ENCODE assay signal across 1 fruit fly cellular context in the genomic region with DNA sequence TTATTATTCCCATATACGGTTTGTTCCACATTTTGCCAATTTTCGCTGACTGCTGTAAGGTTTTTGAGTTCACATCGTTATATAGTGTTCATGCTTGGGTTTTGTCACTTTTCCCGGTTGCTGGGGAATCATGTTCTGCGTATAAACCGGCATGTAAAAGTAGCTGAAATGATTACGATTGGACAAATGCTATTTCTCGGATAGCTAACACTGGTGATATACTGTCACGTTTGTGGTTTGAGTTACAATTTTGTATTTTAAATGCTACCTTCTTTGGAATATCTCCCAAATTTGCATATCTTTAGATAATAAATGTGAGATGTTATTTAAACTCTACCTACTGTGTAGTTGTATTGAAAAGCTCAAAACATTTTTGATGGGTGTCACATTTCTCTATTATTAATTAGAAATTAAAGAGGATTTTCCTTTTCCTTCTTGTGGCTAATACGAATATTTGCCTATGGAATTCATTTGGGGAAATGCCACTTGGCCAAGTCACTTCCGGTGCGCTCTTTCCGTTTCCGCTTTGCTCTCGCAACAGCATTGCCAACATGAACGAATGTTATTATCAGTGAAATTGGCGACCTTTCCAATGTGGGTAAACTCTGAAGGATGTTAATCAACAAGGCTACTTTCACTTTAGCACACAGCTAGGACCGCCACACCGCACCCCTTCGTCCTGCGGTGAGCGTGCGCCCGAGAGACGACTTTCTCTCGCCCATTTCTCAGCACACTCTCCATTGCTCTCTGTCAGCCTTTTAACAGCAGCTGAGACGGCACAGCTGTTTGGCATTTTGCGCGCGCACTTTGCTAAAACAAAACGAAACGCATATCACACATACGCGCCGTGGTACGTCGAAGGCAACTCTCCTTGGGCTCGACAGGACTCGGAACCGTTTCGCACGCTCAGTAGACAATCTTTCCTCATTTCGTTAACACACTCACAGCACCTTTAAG.
A peak's percentile ranks its signal among the peaks of the same experiment; 100 is the strongest.
TF ChIP-seq lines count a peak whose summit lies in the region.

A gene (minus strand): TSS at position 51 of the 957 bp plus-strand sequence.
A gene (plus strand): TSS at position 907 of the 957 bp plus-strand sequence.
A gene (plus strand): TSS at position 907 of the 957 bp plus-strand sequence.

TF ChIP-seq in whole organism, embryonic, 481 proteins besides CTCF, POLR2A, EP300 and RAD21 (continued from another document and continues in another):
- TF ChIP-seq CG17328 (GFP tag; IDR thresholded peaks at IDR 0.05; lab: Robert Waterston, UW) (peak; percentile 53), CG7839 (tag; optimal IDR thresholded peaks at IDR 0.05; lab: Kevin White, UChicago) (peak; percentile 56), Lim3 (GFP tag; IDR thresholded peaks at IDR 0.05; lab: Robert Waterston, UW) (no peak), CG11504 (tag; optimal IDR thresholded peaks at IDR 0.05; lab: Kevin White, UChicago) (peak; percentile 57), CG3726 (GFP tag; IDR thresholded peaks at IDR 0.05; lab: Robert Waterston, UW) (no peak), CG13296 (GFP tag; optimal IDR thresholded peaks at IDR 0.05; lab: Kevin White, UChicago) (peak; percentile 90), CG11093 (GFP tag; IDR thresholded peaks at IDR 0.05; lab: Robert Waterston, UW) (no peak), phol (tag; optimal IDR thresholded peaks at IDR 0.05; lab: Kevin White, UChicago) (no peak), CG17912 (GFP tag; optimal IDR thresholded peaks at IDR 0.05; lab: Kevin White, UChicago) (peak; percentile 71), CG7271 (tag; optimal IDR thresholded peaks at IDR 0.05; lab: Kevin White, UChicago) (peak; percentile 2), ham (GFP tag; IDR thresholded peaks at IDR 0.05; lab: Robert Waterston, UW) (no peak), bigmax (GFP tag; optimal IDR thresholded peaks at IDR 0.05; lab: Kevin White, UChicago) (peak; percentile 57), ab (GFP tag; optimal IDR thresholded peaks at IDR 0.05; lab: Kevin White, UChicago) (no peak), crol (GFP tag; IDR thresholded peaks at IDR 0.05; lab: Robert Waterston, UW) (peak; percentile 25; the same call in 1 of the 2 replicates), Ptx1 (GFP tag; IDR thresholded peaks at IDR 0.05; lab: Robert Waterston, UW) (no peak), HLHmδ (GFP tag; optimal IDR thresholded peaks at IDR 0.05; lab: Kevin White, UChicago) (no peak), emc (GFP tag; optimal IDR thresholded peaks at IDR 0.05; lab: Kevin White, UChicago) (no peak), ara (GFP tag; IDR thresholded peaks at IDR 0.05; lab: Robert Waterston, UW) (no peak), CG8944 (GFP tag; optimal IDR thresholded peaks at IDR 0.05; lab: Kevin White, UChicago) (no peak), Scr (GFP tag; IDR thresholded peaks at IDR 0.05; lab: Robert Waterston, UW; ENCODE audit: partially characterized antibody) (no peak), Sox102F (GFP tag; optimal IDR thresholded peaks at IDR 0.05; lab: Kevin White, UChicago) (peak; percentile 18), Hsf (GFP tag; optimal IDR thresholded peaks at IDR 0.05; lab: Kevin White, UChicago) (peak; percentile 17), NfI (GFP tag; optimal IDR thresholded peaks at IDR 0.05; lab: Kevin White, UChicago) (peak; percentile 80), bowl (GFP tag; IDR thresholded peaks at IDR 0.05; lab: Robert Waterston, UW) (peak; percentile 42; the same call in 1 of the 2 replicates), cad (GFP tag; optimal IDR thresholded peaks at IDR 0.05; lab: Kevin White, UChicago) (no peak), mam (GFP tag; optimal IDR thresholded peaks at IDR 0.05; lab: Kevin White, UChicago) (no peak), HmgZ (tag; optimal IDR thresholded peaks at IDR 0.05; lab: Kevin White, UChicago) (peak; percentile 2), chm (GFP tag; IDR thresholded peaks at IDR 0.05; lab: Robert Waterston, UW) (no peak; the same call in 1 of the 2 replicates), pho (GFP tag; optimal IDR thresholded peaks at IDR 0.05; lab: Kevin White, UChicago) (no peak), Dll (GFP tag; IDR thresholded peaks at IDR 0.05; lab: Robert Waterston, UW; ENCODE audit: partially characterized antibody) (no peak), CG34376 (GFP tag; optimal IDR thresholded peaks at IDR 0.05; lab: Kevin White, UChicago) (peak; percentile 96), CrebB (tag; optimal IDR thresholded peaks at IDR 0.05; lab: Kevin White, UChicago) (peak; percentile 85), Tbp (GFP tag; optimal IDR thresholded peaks at IDR 0.05; lab: Kevin White, UChicago) (no peak), Med (GFP tag; lab: Kevin White, UChicago) (peak; percentile 92), vfl (GFP tag; optimal IDR thresholded peaks at IDR 0.05; lab: Kevin White, UChicago) (no peak), Doc2 (GFP tag; IDR thresholded peaks at IDR 0.05; lab: Robert Waterston, UW) (no peak), CG15601 (tag; optimal IDR thresholded peaks at IDR 0.05; lab: Kevin White, UChicago) (no peak), HHEX (GFP tag; optimal IDR thresholded peaks at IDR 0.05; lab: Kevin White, UChicago) (peak; percentile 78), Jarid2 (GFP tag; optimal IDR thresholded peaks at IDR 0.05; lab: Kevin White, UChicago) (peak; percentile 17), D19A (tag; optimal IDR thresholded peaks at IDR 0.05; lab: Kevin White, UChicago) (no peak), E2f2 (GFP tag; IDR thresholded peaks at IDR 0.05; lab: Robert Waterston, UW) (no peak; the same call in 1 of the 2 replicates), pros (GFP tag; optimal IDR thresholded peaks at IDR 0.05; lab: Kevin White, UChicago) (no peak), nerfin-2 (GFP tag; IDR thresholded peaks at IDR 0.05; lab: Robert Waterston, UW; ENCODE audit: partially characterized antibody) (no peak), zfh2 (GFP tag; optimal IDR thresholded peaks at IDR 0.05; lab: Kevin White, UChicago) (no peak), CG6683 (GFP tag; optimal IDR thresholded peaks at IDR 0.05; lab: Kevin White, UChicago) (peak; percentile 63), shn (GFP tag; optimal IDR thresholded peaks at IDR 0.05; lab: Kevin White, UChicago) (no peak), Pdp1 (GFP tag; optimal IDR thresholded peaks at IDR 0.05; lab: Kevin White, UChicago) (no peak), CG10209 (GFP tag; optimal IDR thresholded peaks at IDR 0.05; lab: Kevin White, UChicago) (peak; percentile 45), dan (GFP tag; IDR thresholded peaks at IDR 0.05; lab: Robert Waterston, UW) (no peak), maf-S (GFP tag; optimal IDR thresholded peaks at IDR 0.05; lab: Kevin White, UChicago) (no peak), Mes4 (GFP tag; optimal IDR thresholded peaks at IDR 0.05; lab: Kevin White, UChicago) (peak; percentile 23), Rfx (GFP tag; IDR thresholded peaks at IDR 0.05; lab: Robert Waterston, UW) (peak; percentile 69), Camta (GFP tag; optimal IDR thresholded peaks at IDR 0.05; lab: Kevin White, UChicago) (no peak), CG31365 (tag; optimal IDR thresholded peaks at IDR 0.05; lab: Kevin White, UChicago) (peak; percentile 78), pita (GFP tag; optimal IDR thresholded peaks at IDR 0.05; lab: Kevin White, UChicago) (no peak), Fer2 (tag; optimal IDR thresholded peaks at IDR 0.05; lab: Kevin White, UChicago) (peak; percentile 46), sens-2 (GFP tag; IDR thresholded peaks at IDR 0.05; lab: Robert Waterston, UW) (peak; percentile 20; the same call in 1 of the 2 replicates), odd (GFP tag; optimal IDR thresholded peaks at IDR 0.05; lab: Kevin White, UChicago) (peak; percentile 83), Aef1 (GFP tag; IDR thresholded peaks at IDR 0.05; lab: Robert Waterston, UW) (no peak), Nf-YC (tag; optimal IDR thresholded peaks at IDR 0.05; lab: Kevin White, UChicago) (peak; percentile 49), CG17361 (GFP tag; IDR thresholded peaks at IDR 0.05; lab: Robert Waterston, UW) (no peak), CG11085 (GFP tag; IDR thresholded peaks at IDR 0.05; lab: Robert Waterston, UW) (no peak), CG6854 (GFP tag; optimal IDR thresholded peaks at IDR 0.05; lab: Kevin White, UChicago) (peak; percentile 84), tup (GFP tag; optimal IDR thresholded peaks at IDR 0.05; lab: Kevin White, UChicago) (no peak), CG3407 (GFP tag; optimal IDR thresholded peaks at IDR 0.05; lab: Kevin White, UChicago) (no peak), CG10321 (GFP tag; IDR thresholded peaks at IDR 0.05; lab: Robert Waterston, UW) (no peak; the same call in 1 of the 2 replicates), CG3281 (GFP tag; optimal IDR thresholded peaks at IDR 0.05; lab: Kevin White, UChicago) (peak; percentile 89), sug (tag; optimal IDR thresholded peaks at IDR 0.05; lab: Kevin White, UChicago) (peak; percentile 54), CG12155 (GFP tag; optimal IDR thresholded peaks at IDR 0.05; lab: Kevin White, UChicago) (no peak), CG31441 (GFP tag; IDR thresholded peaks at IDR 0.05; lab: Robert Waterston, UW) (peak; percentile 54; the same call in 1 of the 2 replicates), zen (tag; optimal IDR thresholded peaks at IDR 0.05; lab: Kevin White, UChicago) (no peak), ewg (GFP tag; optimal IDR thresholded peaks at IDR 0.05; lab: Kevin White, UChicago) (peak; percentile 89), CG17612 (GFP tag; IDR thresholded peaks at IDR 0.05; lab: Robert Waterston, UW) (no peak), CG4820 (GFP tag; optimal IDR thresholded peaks at IDR 0.05; lab: Kevin White, UChicago) (no peak), B-H2 (GFP tag; optimal IDR thresholded peaks at IDR 0.05; lab: Kevin White, UChicago) (peak; percentile 85), fd64A (GFP tag; optimal IDR thresholded peaks at IDR 0.05; lab: Kevin White, UChicago) (peak; percentile 17), CG4282 (GFP tag; optimal IDR thresholded peaks at IDR 0.05; lab: Kevin White, UChicago) (no peak), CG18764 (GFP tag; optimal IDR thresholded peaks at IDR 0.05; lab: Kevin White, UChicago) (no peak), Gug (GFP tag; IDR thresholded peaks at IDR 0.05; lab: Robert Waterston, UW) (no peak), CG8290 (GFP tag; optimal IDR thresholded peaks at IDR 0.05; lab: Kevin White, UChicago) (no peak), CG8290 (tag; optimal IDR thresholded peaks at IDR 0.05; lab: Kevin White, UChicago) (peak in 1 of 2 experiments; percentile 87), Nf-YB (GFP tag; optimal IDR thresholded peaks at IDR 0.05; lab: Kevin White, UChicago) (peak; percentile 18), dmrt11E (tag; optimal IDR thresholded peaks at IDR 0.05; lab: Kevin White, UChicago) (no peak), CG33213 (GFP tag; optimal IDR thresholded peaks at IDR 0.05; lab: Kevin White, UChicago) (peak; percentile 30), nau (GFP tag; optimal IDR thresholded peaks at IDR 0.05; lab: Kevin White, UChicago) (peak; percentile 65), CG3838 (GFP tag; optimal IDR thresholded peaks at IDR 0.05; lab: Kevin White, UChicago) (no peak), CG9215 (GFP tag; IDR thresholded peaks at IDR 0.05; lab: Robert Waterston, UW) (no peak; the same call in 1 of the 2 replicates), CG2116 (GFP tag; optimal IDR thresholded peaks at IDR 0.05; lab: Kevin White, UChicago) (peak; percentile 40), jumu (GFP tag; optimal IDR thresholded peaks at IDR 0.05; lab: Kevin White, UChicago) (no peak), Hmr (GFP tag; optimal IDR thresholded peaks at IDR 0.05; lab: Kevin White, UChicago) (peak; percentile 94), inv (GFP tag; IDR thresholded peaks at IDR 0.05; lab: Robert Waterston, UW; ENCODE audit: partially characterized antibody) (no peak), fd96Cb (tag; optimal IDR thresholded peaks at IDR 0.05; lab: Kevin White, UChicago) (no peak), BtbVII (GFP tag; optimal IDR thresholded peaks at IDR 0.05; lab: Kevin White, UChicago) (peak; percentile 81), CG1603 (tag; optimal IDR thresholded peaks at IDR 0.05; lab: Kevin White, UChicago) (peak; percentile 50), CG14014 (GFP tag; IDR thresholded peaks at IDR 0.05; lab: Robert Waterston, UW) (no peak), Sry-β (GFP tag; optimal IDR thresholded peaks at IDR 0.05; lab: Kevin White, UChicago) (no peak), slou (GFP tag; optimal IDR thresholded peaks at IDR 0.05; lab: Kevin White, UChicago) (no peak), Six4 (GFP tag; optimal IDR thresholded peaks at IDR 0.05; lab: Kevin White, UChicago) (no peak), CG10543 (GFP tag; optimal IDR thresholded peaks at IDR 0.05; lab: Kevin White, UChicago) (peak; percentile 83), CG9437 (GFP tag; optimal IDR thresholded peaks at IDR 0.05; lab: Kevin White, UChicago) (peak; percentile 30), CG4854 (GFP tag; optimal IDR thresholded peaks at IDR 0.05; lab: Kevin White, UChicago) (no peak), CG6689 (GFP tag; IDR thresholded peaks at IDR 0.05; lab: Robert Waterston, UW) (no peak), hkb (optimal IDR thresholded peaks at IDR 0.05; lab: Kevin White, UChicago) (no peak), hkb (GFP tag; IDR thresholded peaks at IDR 0.05; lab: Robert Waterston, UW) (no peak; the same call in 1 of the 2 replicates), fd102C (GFP tag; optimal IDR thresholded peaks at IDR 0.05; lab: Kevin White, UChicago) (no peak), tll (GFP tag; optimal IDR thresholded peaks at IDR 0.05; lab: Kevin White, UChicago) (no peak), sob (GFP tag; IDR thresholded peaks at IDR 0.05; lab: Robert Waterston, UW) (0 out of 2 replicates have a peak, but pooled peaks have one; percentile 45), bbx (GFP tag; IDR thresholded peaks at IDR 0.05; lab: Robert Waterston, UW; ENCODE audit: partially characterized antibody) (no peak), CG10366 (GFP tag; IDR thresholded peaks at IDR 0.05; lab: Robert Waterston, UW) (no peak), CG10147 (GFP tag; optimal IDR thresholded peaks at IDR 0.05; lab: Kevin White, UChicago) (peak; percentile 56), CG17829 (tag; optimal IDR thresholded peaks at IDR 0.05; lab: Kevin White, UChicago) (no peak), sim (GFP tag; IDR thresholded peaks at IDR 0.05; lab: Robert Waterston, UW) (0 out of 2 replicates have a peak, but pooled peaks have one; percentile 25), kah (GFP tag; optimal IDR thresholded peaks at IDR 0.05; lab: Kevin White, UChicago) (peak; percentile 49), ci (GFP tag; IDR thresholded peaks at IDR 0.05; lab: Robert Waterston, UW) (peak; percentile 85), esg (GFP tag; conservative IDR thresholded peaks at IDR 0.05; lab: Robert Waterston, UW) (no peak), CG34224 (GFP tag; IDR thresholded peaks at IDR 0.05; lab: Robert Waterston, UW; ENCODE audit: partially characterized antibody) (0 out of 3 replicates have a peak, but pooled peaks have one; percentile 29), CG13775 (GFP tag; optimal IDR thresholded peaks at IDR 0.05; lab: Kevin White, UChicago) (peak; percentile 56), seq (GFP tag; IDR thresholded peaks at IDR 0.05; lab: Robert Waterston, UW) (peak; percentile 53; the same call in 1 of the 2 replicates), tio (GFP tag; optimal IDR thresholded peaks at IDR 0.05; lab: Kevin White, UChicago) (no peak), Atf-2 (GFP tag; optimal IDR thresholded peaks at IDR 0.05; lab: Kevin White, UChicago) (no peak)
